Fruit fly (Drosophila melanogaster) whole organism, embryonic: ENCODE results near the gene CG34138.

Experiments
- Asciz ChIP-seq: fragments of 200-800 bp; sonication (Bioruptor generic); optimal IDR thresholded peaks from 2 replicates; lab custom pipeline; 2017; ENCODE audit warnings: missing biosample characterization, mild to moderate bottlenecking, missing genetic modification characterization, missing genetic modification reagents
- Blimp-1 ChIP-seq: fragments of 200-800 bp; sonication (Bioruptor generic); optimal IDR thresholded peaks from 3 replicates; lab custom pipeline; 2018; ENCODE audit warnings: missing biosample characterization, missing genetic modification characterization, mild to moderate bottlenecking, moderate library complexity, missing genetic modification reagents
- CG10209 ChIP-seq: fragments of 200-800 bp; sonication (Bioruptor generic); optimal IDR thresholded peaks from 3 replicates; lab custom pipeline; 2017; ENCODE audit warnings: missing biosample characterization, mild to moderate bottlenecking, missing genetic modification characterization, missing genetic modification reagents
- CG10366 ChIP-seq: fragments of 200-800 bp; sonication (Bioruptor generic); IDR thresholded peaks from 2 replicates; pipeline ENCODE4 v1.3.6; 2022; ENCODE audit warnings: missing biosample characterization, missing genetic modification characterization
- CG10543 ChIP-seq: fragments of 200-800 bp; sonication (Bioruptor generic); optimal IDR thresholded peaks from 3 replicates; lab custom pipeline; 2017; ENCODE audit warnings: missing biosample characterization, mild to moderate bottlenecking, missing genetic modification characterization, moderate library complexity
- CG11085 ChIP-seq: fragments of 200-800 bp; sonication (Bioruptor generic); IDR thresholded peaks from 2 replicates; pipeline ENCODE4 v1.3.6; 2022; ENCODE audit warnings: missing biosample characterization, missing genetic modification characterization
- CG12391 ChIP-seq: fragments of 200-800 bp; sonication (Bioruptor generic); optimal IDR thresholded peaks from 3 replicates; lab custom pipeline; 2018; ENCODE audit warnings: missing biosample characterization, mild to moderate bottlenecking, missing genetic modification characterization, moderate library complexity
- CG13624 ChIP-seq: fragments of 200-800 bp; sonication (Bioruptor generic); optimal IDR thresholded peaks from 2 replicates; lab custom pipeline; 2016; ENCODE audit warnings: missing biosample characterization, missing genetic modification characterization
- CG13894 ChIP-seq: fragments of 200-800 bp; sonication (Bioruptor generic); optimal IDR thresholded peaks from 3 replicates; lab custom pipeline; 2018; ENCODE audit warnings: missing biosample characterization, mild to moderate bottlenecking, missing genetic modification characterization, moderate library complexity
- CG15514 ChIP-seq: fragments of 200-800 bp; sonication (Bioruptor generic); optimal IDR thresholded peaks from 3 replicates; lab custom pipeline; 2017; ENCODE audit warnings: missing biosample characterization, missing genetic modification characterization, mild to moderate bottlenecking, moderate library complexity, missing genetic modification reagents
- CG17361 ChIP-seq: fragments of 200-800 bp; sonication (Bioruptor generic); IDR thresholded peaks from 3 replicates; pipeline ENCODE4 v1.3.6; 2022; ENCODE audit warnings: missing biosample characterization, missing genetic modification characterization
- CG17912 ChIP-seq: fragments of 200-800 bp; sonication (Bioruptor generic); optimal IDR thresholded peaks from 2 replicates; lab custom pipeline; 2018; ENCODE audit warnings: missing biosample characterization, mild to moderate bottlenecking, missing genetic modification characterization
- CG3847 ChIP-seq: fragments of 200-800 bp; sonication (Bioruptor generic); IDR thresholded peaks from 2 replicates; pipeline ENCODE4 v1.3.6; 2022; ENCODE audit warnings: missing biosample characterization, missing genetic modification characterization
- CG4328 ChIP-seq: fragments of 200-800 bp; sonication (Bioruptor generic); optimal IDR thresholded peaks from 3 replicates; lab custom pipeline; 2017; ENCODE audit warnings: missing biosample characterization, missing genetic modification reagents, missing genetic modification characterization
- CG5180 ChIP-seq: fragments of 200-800 bp; sonication (Bioruptor generic); optimal IDR thresholded peaks from 3 replicates; lab custom pipeline; 2017; ENCODE audit warnings: missing biosample characterization, missing genetic modification characterization, mild to moderate bottlenecking, moderate library complexity, missing genetic modification reagents
- CG6175 ChIP-seq: fragments of 200-800 bp; sonication (Bioruptor generic); IDR thresholded peaks from 3 replicates; pipeline ENCODE4 v1.3.6; 2022; ENCODE audit warnings: missing biosample characterization, missing genetic modification characterization
- CG6854 ChIP-seq: fragments of 200-800 bp; sonication (Bioruptor generic); optimal IDR thresholded peaks from 3 replicates; lab custom pipeline; 2017; ENCODE audit warnings: missing biosample characterization, mild to moderate bottlenecking, missing genetic modification characterization
- CG7372 ChIP-seq: fragments of 200-800 bp; sonication (Bioruptor generic); IDR thresholded peaks from 2 replicates; pipeline ENCODE4 v1.3.6; 2022; ENCODE audit warnings: missing biosample characterization, missing genetic modification characterization
- CG8478 ChIP-seq: fragments of >200 bp; optimal IDR thresholded peaks from 2 replicates; lab custom pipeline; 2018
- CG9932 ChIP-seq: fragments of 200-800 bp; sonication (Bioruptor generic); IDR thresholded peaks from 2 replicates; pipeline ENCODE4 v1.3.6; 2022; ENCODE audit warnings: missing biosample characterization, missing genetic modification characterization
- Camta ChIP-seq: fragments of 200-800 bp; sonication (Bioruptor generic); optimal IDR thresholded peaks from 2 replicates; lab custom pipeline; 2016; ENCODE audit warnings: missing biosample characterization, missing genetic modification characterization
- Dbx ChIP-seq: fragments of 200-800 bp; sonication (Bioruptor generic); IDR thresholded peaks from 3 replicates; pipeline ENCODE4 v1.3.6; 2022; ENCODE audit warnings: missing biosample characterization, missing genetic modification characterization
- Fer2 ChIP-seq: fragments of 200-800 bp; sonication (Bioruptor generic); optimal IDR thresholded peaks from 2 replicates; lab custom pipeline; 2018; ENCODE audit warnings: missing biosample characterization, mild to moderate bottlenecking, missing genetic modification characterization, moderate library complexity
- H15 ChIP-seq: fragments of 200-800 bp; sonication (Bioruptor generic); IDR thresholded peaks from 3 replicates; pipeline ENCODE4 v1.3.6; 2022; ENCODE audit warnings: missing biosample characterization, missing genetic modification characterization
- HLH54F ChIP-seq: fragments of 200-800 bp; sonication (Bioruptor generic); optimal IDR thresholded peaks from 3 replicates; lab custom pipeline; 2016; ENCODE audit warnings: missing biosample characterization, missing genetic modification characterization
- Hmr ChIP-seq: fragments of 200-800 bp; sonication (Bioruptor generic); optimal IDR thresholded peaks from 3 replicates; lab custom pipeline; 2017; ENCODE audit warnings: mild to moderate bottlenecking, missing biosample characterization, missing genetic modification reagents, missing genetic modification characterization
- Hmx ChIP-seq: fragments of 200-800 bp; sonication (Bioruptor generic); optimal IDR thresholded peaks from 2 replicates; lab custom pipeline; 2016; ENCODE audit warnings: missing biosample characterization, missing genetic modification characterization
- Hr78 ChIP-seq, 2 experiments: fragments of 200-800 bp in 1 of 2; fragments of >200 bp in 1 of 2; sonication (Bioruptor generic) in 1 of 2; optimal IDR thresholded peaks; 2 replicates each; lab custom pipeline; 2017 to 2019; ENCODE audit warnings: missing biosample characterization in 2 of 2, missing genetic modification characterization in 2 of 2, mild to moderate bottlenecking in 1 of 2, moderate library complexity in 1 of 2
- MESR4 ChIP-seq: fragments of 200-800 bp; sonication (Bioruptor generic); optimal IDR thresholded peaks from 2 replicates; lab custom pipeline; 2018; ENCODE audit warnings: missing biosample characterization, mild to moderate bottlenecking, missing genetic modification characterization, moderate library complexity
- NfI ChIP-seq: fragments of 200-800 bp; sonication (Bioruptor generic); optimal IDR thresholded peaks from 3 replicates; lab custom pipeline; 2018; ENCODE audit warnings: missing biosample characterization, mild to moderate bottlenecking, missing genetic modification characterization, moderate library complexity
- Oaz ChIP-seq: fragments of 200-800 bp; sonication (Bioruptor generic); IDR thresholded peaks from 2 replicates; pipeline ENCODE4 v1.3.6; 2022; ENCODE audit warnings: missing biosample characterization, missing genetic modification characterization
- Pdp1 ChIP-seq, 2 experiments: fragments of 200-800 bp; sonication (Bioruptor generic); optimal IDR thresholded peaks; 3 replicates each; lab custom pipeline; 2016; ENCODE audit warnings: missing biosample characterization in 2 of 2, missing genetic modification characterization in 2 of 2, mild to moderate bottlenecking in 1 of 2, moderate library complexity in 1 of 2
- Rfx ChIP-seq: fragments of 200-800 bp; sonication (Bioruptor generic); IDR thresholded peaks from 2 replicates; pipeline ENCODE4 v1.3.6; 2022; ENCODE audit warnings: missing biosample characterization, missing genetic modification characterization
- Six4 ChIP-seq: fragments of 200-800 bp; sonication (Bioruptor generic); optimal IDR thresholded peaks from 2 replicates; lab custom pipeline; 2016; ENCODE audit warnings: missing biosample characterization, missing genetic modification characterization
- cwo ChIP-seq: fragments of 200-800 bp; sonication (Bioruptor generic); optimal IDR thresholded peaks from 3 replicates; lab custom pipeline; 2017; ENCODE audit warnings: missing biosample characterization, missing genetic modification characterization, mild to moderate bottlenecking, moderate library complexity, missing genetic modification reagents
- disco-r ChIP-seq: fragments of 200-800 bp; sonication (Bioruptor generic); optimal IDR thresholded peaks from 2 replicates; lab custom pipeline; 2016; ENCODE audit warnings: missing biosample characterization, missing genetic modification characterization
- dm ChIP-seq: fragments of 200-800 bp; sonication (Bioruptor generic); optimal IDR thresholded peaks from 3 replicates; lab custom pipeline; 2016; ENCODE audit warnings: missing biosample characterization, missing genetic modification characterization
- ftz-f1 ChIP-seq: fragments of 200-800 bp; sonication (Bioruptor generic); optimal IDR thresholded peaks from 2 replicates; lab custom pipeline; 2016; ENCODE audit warnings: missing biosample characterization, missing genetic modification characterization
- her ChIP-seq: fragments of 200-800 bp; sonication (Bioruptor generic); optimal IDR thresholded peaks from 2 replicates; lab custom pipeline; 2016; ENCODE audit warnings: missing biosample characterization, missing genetic modification characterization
- lilli ChIP-seq: fragments of 200-800 bp; sonication (Bioruptor generic); optimal IDR thresholded peaks from 3 replicates; lab custom pipeline; 2016; ENCODE audit warnings: missing biosample characterization, missing genetic modification characterization
- lmd ChIP-seq: fragments of 200-800 bp; sonication (Bioruptor generic); IDR thresholded peaks from 2 replicates; pipeline ENCODE4 v1.3.6; 2022; ENCODE audit warnings: missing biosample characterization, missing genetic modification characterization
- lov ChIP-seq, 2 experiments: fragments of 200-800 bp in 1 of 2; fragments of >200 bp in 1 of 2; sonication (Bioruptor generic) in 1 of 2; IDR thresholded peaks in 1 of 2; optimal IDR thresholded peaks in 1 of 2; 2 replicates in 1 of 2; 3 replicates in 1 of 2; pipeline versions ENCODE4 v1.3.6 to Lab custom; 2017 to 2022; ENCODE audit warnings: missing biosample characterization in 1 of 2, missing genetic modification characterization in 1 of 2
- ranshi ChIP-seq: fragments of 200-800 bp; sonication (Bioruptor generic); IDR thresholded peaks from 2 replicates; pipeline ENCODE4 v1.3.6; 2022; ENCODE audit warnings: missing biosample characterization, missing genetic modification characterization
- rib ChIP-seq: fragments of 200-800 bp; sonication (Bioruptor generic); IDR thresholded peaks from 2 replicates; pipeline ENCODE4 v1.3.6; 2022; ENCODE audit warnings: missing biosample characterization, missing genetic modification characterization
- row ChIP-seq: fragments of 200-800 bp; sonication (Bioruptor generic); IDR thresholded peaks from 3 replicates; pipeline ENCODE4 v1.3.6; 2022; ENCODE audit warnings: missing biosample characterization, missing genetic modification characterization
- sc ChIP-seq, 3 experiments: fragments of >200 bp in 2 of 3; fragments of 200-800 bp in 1 of 3; sonication (Bioruptor generic) in 1 of 3; optimal IDR thresholded peaks; 2 replicates in 2 of 3; 3 replicates in 1 of 3; lab custom pipeline; 2017; ENCODE audit warnings: mild to moderate bottlenecking in 1 of 3, missing biosample characterization in 1 of 3, missing genetic modification characterization in 1 of 3, missing genetic modification reagents in 1 of 3
- sd ChIP-seq: fragments of 200-800 bp; sonication (Bioruptor generic); optimal IDR thresholded peaks from 3 replicates; lab custom pipeline; 2018; ENCODE audit warnings: missing biosample characterization, mild to moderate bottlenecking, missing genetic modification characterization, moderate library complexity

Gene CG34138

dm6 chr3R:19625300-19626230, 9.2 kb upstream of the CG34138 start (continued):
- no peak for TF ChIP-seq CG9932 (GFP tag; lab: Robert Waterston, UW)
- no peak for TF ChIP-seq CG3847 (GFP tag; lab: Robert Waterston, UW)
- TF ChIP-seq her (GFP tag; lab: Kevin White, UChicago): no peak
- peak; percentile 26; the same call in 1 of the 2 replicates for TF ChIP-seq Rfx
- no peak for TF ChIP-seq row (GFP tag; lab: Robert Waterston, UW)
- no peak for TF ChIP-seq sc (optimal IDR thresholded peaks at IDR 0.05; lab: Kevin White, UChicago)
- no peak for TF ChIP-seq sc (GFP tag; optimal IDR thresholded peaks at IDR 0.05; lab: Kevin White, UChicago)
- TF ChIP-seq CG12391 (tag; lab: Kevin White, UChicago): no peak
- no peak for TF ChIP-seq dm (GFP tag; lab: Kevin White, UChicago)
- TF ChIP-seq CG15514 (GFP tag; lab: Kevin White, UChicago): no peak
- no peak for TF ChIP-seq ftz-f1
- no peak for TF ChIP-seq MESR4 (GFP tag; lab: Kevin White, UChicago)
- no peak for TF ChIP-seq CG10366
- 0 out of 3 replicates have a peak, but pooled peaks have one; percentile 56 for TF ChIP-seq CG6175 (GFP tag; lab: Robert Waterston, UW)
- no peak for TF ChIP-seq CG8478 (lab: Kevin White, UChicago)
- TF ChIP-seq ranshi (GFP tag; lab: Robert Waterston, UW): no peak
- TF ChIP-seq Hmx: no peak
- TF ChIP-seq Pdp1 (GFP tag; optimal IDR thresholded peaks at IDR 0.05; lab: Kevin White, UChicago): peak in 1 of 2 experiments; percentile 51
- TF ChIP-seq CG17912 (GFP tag; lab: Kevin White, UChicago): no peak
- TF ChIP-seq disco-r (GFP tag; lab: Kevin White, UChicago): no peak
- no peak for TF ChIP-seq H15 (GFP tag; lab: Robert Waterston, UW)
- TF ChIP-seq lmd (GFP tag; lab: Robert Waterston, UW): no peak
- TF ChIP-seq Hmr (GFP tag; lab: Kevin White, UChicago): no peak
- peak; percentile 89 for TF ChIP-seq cwo (GFP tag; lab: Kevin White, UChicago)
- TF ChIP-seq sd (tag; lab: Kevin White, UChicago): peak; percentile 12
- TF ChIP-seq Camta (GFP tag; lab: Kevin White, UChicago): no peak
- no peak for TF ChIP-seq rib
- no peak for TF ChIP-seq Asciz (GFP tag; lab: Kevin White, UChicago)
- TF ChIP-seq lov (optimal IDR thresholded peaks at IDR 0.05; lab: Kevin White, UChicago): no peak
- TF ChIP-seq lov (GFP tag; IDR thresholded peaks at IDR 0.05; lab: Robert Waterston, UW): peak; percentile 30; the same call in 1 of the 3 replicates
- TF ChIP-seq lilli (GFP tag; lab: Kevin White, UChicago): no peak
- peak; percentile 14 for TF ChIP-seq CG10543 (GFP tag; lab: Kevin White, UChicago)
- no peak for TF ChIP-seq CG6854 (GFP tag; lab: Kevin White, UChicago)
- peak in 1 of 2 experiments; percentile 21 for TF ChIP-seq Hr78 (GFP tag; optimal IDR thresholded peaks at IDR 0.05; lab: Kevin White, UChicago)
- TF ChIP-seq Oaz (GFP tag; lab: Robert Waterston, UW): no peak
- no peak for TF ChIP-seq HLH54F (GFP tag; lab: Kevin White, UChicago)
- peak; percentile 0 for TF ChIP-seq CG13624 (GFP tag; lab: Kevin White, UChicago)
- no peak for TF ChIP-seq CG17361
- TF ChIP-seq Fer2 (tag; lab: Kevin White, UChicago): no peak
- peak; percentile 98 for TF ChIP-seq CG13894 (tag; lab: Kevin White, UChicago)
- no peak for TF ChIP-seq Six4 (GFP tag; lab: Kevin White, UChicago)
- TF ChIP-seq CG7372: no peak
- no peak for TF ChIP-seq NfI
- TF ChIP-seq CG11085 (GFP tag; lab: Robert Waterston, UW): no peak
- no peak for TF ChIP-seq Blimp-1 (GFP tag; lab: Kevin White, UChicago)
- TF ChIP-seq Dbx (GFP tag; lab: Robert Waterston, UW): 0 out of 3 replicates have a peak, but pooled peaks have one; percentile 20
- no peak for TF ChIP-seq CG10209
- no peak for TF ChIP-seq CG4328
- TF ChIP-seq CG5180: no peak
